Worm (Caenorhabditis elegans) whole organism, early embryonic: ENCODE measurements around the gene cdd-2.

ENCODE experiments used
- F13C5.2 ChIP-seq: sonication (generic microtip); optimal IDR thresholded peaks from 2 replicates; lab custom pipeline; 2017; ENCODE audit warnings: mild to moderate bottlenecking, missing genetic modification characterization, inconsistent platforms, missing compliant biosample characterization
- aly-1 ChIP-seq: sonication (generic microtip); optimal IDR thresholded peaks from 2 replicates; lab custom pipeline; 2016; ENCODE audit warnings: missing genetic modification characterization, missing compliant biosample characterization
- ama-1 ChIP-seq: fragments of 150-350 bp; optimal IDR thresholded peaks from 2 replicates; lab custom pipeline; 2014
- ceh-36 ChIP-seq: sonication (generic microtip); optimal IDR thresholded peaks from 2 replicates; lab custom pipeline; 2016; ENCODE audit warnings: missing genetic modification characterization, inconsistent platforms, missing compliant biosample characterization
- flt-1 ChIP-seq: fragments of 200-800 bp; sonication (Bioruptor generic); IDR thresholded peaks from 2 replicates; pipeline ENCODE4 v1.3.6; 2022; ENCODE audit warnings: missing genetic modification characterization, missing compliant biosample characterization
- hmbx-1 ChIP-seq: sonication (generic microtip); optimal IDR thresholded peaks from 2 replicates; lab custom pipeline; 2016; ENCODE audit warnings: mild to moderate bottlenecking, missing genetic modification characterization, missing compliant biosample characterization
- hmg-4 ChIP-seq: fragments of 200-800 bp; sonication (Bioruptor generic); optimal IDR thresholded peaks from 2 replicates; lab custom pipeline; 2018; ENCODE audit warnings: mild to moderate bottlenecking, missing genetic modification characterization, missing compliant biosample characterization
- hnd-1 ChIP-seq: sonication (generic microtip); optimal IDR thresholded peaks from 2 replicates; lab custom pipeline; 2016; ENCODE audit warnings: missing genetic modification characterization, missing compliant biosample characterization
- scrt-1 ChIP-seq: fragments of 200-800 bp; sonication (Bioruptor generic); IDR thresholded peaks from 2 replicates; pipeline ENCODE4 v1.3.6; 2022; ENCODE audit warnings: missing genetic modification characterization, missing compliant biosample characterization
- sea-1 ChIP-seq: fragments of 200-800 bp; sonication (Bioruptor generic); conservative IDR thresholded peaks from 2 replicates; pipeline ENCODE4 v1.3.6; 2022; ENCODE audit warnings: missing genetic modification characterization, missing compliant biosample characterization
- tbx-11 ChIP-seq: fragments of 200-800 bp; sonication (Bioruptor generic); IDR thresholded peaks from 2 replicates; pipeline ENCODE4 v1.3.6; 2022; ENCODE audit warnings: missing genetic modification characterization, missing compliant biosample characterization
- tra-4 ChIP-seq: sonication (generic microtip); optimal IDR thresholded peaks from 2 replicates; lab custom pipeline; 2017; ENCODE audit warnings: missing genetic modification characterization, missing compliant biosample characterization

- no peak for TF ChIP-seq ama-1 (lab: Kevin White, UChicago)
- TF ChIP-seq flt-1 (GFP tag; lab: Robert Waterston, UW), result no peak
- TF ChIP-seq hmbx-1 (tag; lab: Kevin White, UChicago), result no peak
- no peak for TF ChIP-seq ceh-36 (tag; lab: Kevin White, UChicago)
- TF ChIP-seq F13C5.2, result no peak
- no peak for TF ChIP-seq scrt-1 (GFP tag; lab: Robert Waterston, UW)
- no peak for TF ChIP-seq tbx-11 (GFP tag; lab: Robert Waterston, UW)
- TF ChIP-seq tra-4 (tag; lab: Kevin White, UChicago), result no peak
- TF ChIP-seq hmg-4, result no peak
- TF ChIP-seq hnd-1 (tag; lab: Kevin White, UChicago), result no peak
- TF ChIP-seq sea-1, result no peak
- no peak for TF ChIP-seq aly-1 (tag; lab: Kevin White, UChicago)
Observed at ce11 chrIV:7547843-7548578, at the start of gene cdd-2, which contains the start of gene oef-1.
